Fruit fly (Drosophila melanogaster): ENCODE results near the gene Prosbeta4.

The Prosbeta4 gene

DNA sequence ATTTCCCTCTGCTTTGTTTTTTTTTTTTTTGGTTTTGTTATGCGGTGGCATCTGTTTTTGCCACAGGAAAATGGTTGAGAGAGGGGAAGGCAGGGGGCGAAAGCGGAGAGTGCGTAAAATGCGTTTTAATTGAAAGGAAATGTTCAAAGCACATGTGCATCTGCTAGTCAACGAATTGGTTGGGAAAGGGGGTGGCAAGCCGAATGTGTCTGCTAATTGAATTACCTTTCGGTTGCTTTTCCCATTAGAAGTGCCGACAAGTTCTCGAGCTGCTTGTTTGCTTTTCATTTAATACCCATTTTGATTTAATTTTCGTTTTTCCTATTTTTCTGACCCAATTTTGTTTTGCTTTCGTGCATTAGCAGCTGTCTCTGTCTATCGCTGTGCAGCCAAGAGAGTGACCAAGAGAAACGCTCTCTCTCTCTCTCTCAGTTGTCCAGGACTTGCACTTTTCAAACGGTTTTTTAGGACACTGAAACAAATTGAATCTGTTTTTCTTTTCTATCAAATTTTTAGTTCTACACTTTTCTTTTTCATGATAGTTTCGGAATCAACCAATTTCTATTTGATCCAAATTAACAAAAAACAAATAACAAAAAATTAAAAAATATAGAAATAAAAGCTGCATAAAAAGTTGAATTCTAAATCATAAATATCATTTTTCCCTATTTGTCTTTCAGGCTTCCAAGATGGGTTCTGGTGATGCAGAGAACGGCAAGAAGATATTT lies 13.3 kb downstream of the Prosbeta4 start (continued):
- TF ChIP-seq psq (GFP tag; optimal IDR thresholded peaks at IDR 0.05) (no peak), croc (GFP tag; conservative IDR thresholded peaks at IDR 0.05) (no peak)

DNA sequence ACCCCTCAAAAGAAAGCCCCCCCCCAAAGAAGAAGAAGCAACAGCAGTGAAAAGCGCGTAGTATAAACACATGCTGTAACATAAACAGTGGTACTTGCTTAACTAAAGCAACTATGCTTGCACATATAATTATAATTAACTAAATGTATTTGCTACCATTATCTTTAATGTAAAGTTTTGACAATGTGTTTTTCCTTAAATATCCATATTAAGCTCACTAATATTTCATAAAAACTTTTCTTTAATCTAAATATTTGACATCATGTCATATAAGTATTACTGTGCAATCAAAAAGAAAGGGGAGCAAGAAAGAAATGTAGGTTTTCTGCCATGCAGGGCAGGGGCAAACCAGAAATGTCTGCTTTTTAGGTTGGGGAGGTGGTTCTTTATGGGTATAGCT lies 15.2 kb downstream of the Prosbeta4 start:
- TF ChIP-seq CG4404 (GFP tag; IDR thresholded peaks at IDR 0.05) (no peak), CG11696 (GFP tag; IDR thresholded peaks at IDR 0.05) (0 out of 2 replicates have a peak, but pooled peaks have one; percentile 10), CG3163 (GFP tag; optimal IDR thresholded peaks at IDR 0.05) (no peak), Xrp1 (GFP tag; IDR thresholded peaks at IDR 0.05) (peak; percentile 39; the same call in 1 of the 2 replicates), prd (optimal IDR thresholded peaks at IDR 0.05) (no peak), prd (GFP tag; IDR thresholded peaks at IDR 0.05) (peak; percentile 44; the same call in 1 of the 3 replicates), CG6854 (GFP tag; optimal IDR thresholded peaks at IDR 0.05) (no peak), CG15696 (tag; optimal IDR thresholded peaks at IDR 0.05) (no peak), fd64A (GFP tag; optimal IDR thresholded peaks at IDR 0.05) (no peak), repo (GFP tag; optimal IDR thresholded peaks at IDR 0.05) (no peak), chif (GFP tag; optimal IDR thresholded peaks at IDR 0.05) (no peak), exex (tag; optimal IDR thresholded peaks at IDR 0.05) (no peak), Nf-YC (tag; optimal IDR thresholded peaks at IDR 0.05) (peak; percentile 19), CG13624 (GFP tag; optimal IDR thresholded peaks at IDR 0.05) (no peak), crol (GFP tag; IDR thresholded peaks at IDR 0.05) (peak; percentile 81), scrt (GFP tag; optimal IDR thresholded peaks at IDR 0.05) (peak; percentile 40), CG16779 (GFP tag; IDR thresholded peaks at IDR 0.05) (no peak), Neu2 (GFP tag; optimal IDR thresholded peaks at IDR 0.05; ENCODE audit: borderline replicate concordance) (no peak), zf30C (GFP tag; optimal IDR thresholded peaks at IDR 0.05) (no peak), CkIIα-i1 (GFP tag; IDR thresholded peaks at IDR 0.05) (no peak), Nf-YA (GFP tag; IDR thresholded peaks at IDR 0.05) (no peak), NfI (GFP tag; optimal IDR thresholded peaks at IDR 0.05) (no peak), CG32767 (GFP tag; IDR thresholded peaks at IDR 0.05) (no peak), CG12155 (GFP tag; optimal IDR thresholded peaks at IDR 0.05) (no peak), tap (tag; optimal IDR thresholded peaks at IDR 0.05) (peak; percentile 54), CG3281 (GFP tag; optimal IDR thresholded peaks at IDR 0.05) (peak; percentile 53), Pdp1 (GFP tag; optimal IDR thresholded peaks at IDR 0.05) (no peak), CG34422 (GFP tag; IDR thresholded peaks at IDR 0.05) (0 out of 3 replicates have a peak, but pooled peaks have one; percentile 34), CG9609 (GFP tag; optimal IDR thresholded peaks at IDR 0.05) (no peak), CG10654 (GFP tag; optimal IDR thresholded peaks at IDR 0.05) (peak; percentile 11), cas (GFP tag; IDR thresholded peaks at IDR 0.05) (no peak), Atf3 (GFP tag; optimal IDR thresholded peaks at IDR 0.05) (no peak), CG17829 (tag; optimal IDR thresholded peaks at IDR 0.05) (no peak), tgo (GFP tag; IDR thresholded peaks at IDR 0.05) (no peak), CG7372 (GFP tag; IDR thresholded peaks at IDR 0.05) (peak; percentile 13; the same call in 1 of the 2 replicates), CG2678 (tag; optimal IDR thresholded peaks at IDR 0.05) (peak; percentile 70), gem (tag; optimal IDR thresholded peaks at IDR 0.05) (peak; percentile 37), Drgx (GFP tag; IDR thresholded peaks at IDR 0.05) (0 out of 2 replicates have a peak, but pooled peaks have one; percentile 8), CG18599 (GFP tag; optimal IDR thresholded peaks at IDR 0.05) (peak; percentile 72), pan (optimal IDR thresholded peaks at IDR 0.05) (no peak), pan (GFP tag; optimal IDR thresholded peaks at IDR 0.05 in 1 of 2, IDR thresholded peaks at IDR 0.05 in 1 of 2) (peak in 1 of 2 experiments; percentile 63), Mad (GFP tag; optimal IDR thresholded peaks at IDR 0.05) (no peak), emc (GFP tag; optimal IDR thresholded peaks at IDR 0.05) (no peak), CG12942 (GFP tag; optimal IDR thresholded peaks at IDR 0.05) (no peak), CG13296 (GFP tag; optimal IDR thresholded peaks at IDR 0.05) (peak; percentile 30), fd96Cb (tag; optimal IDR thresholded peaks at IDR 0.05) (peak; percentile 16), CG17328 (GFP tag; IDR thresholded peaks at IDR 0.05) (no peak)

Data from whole organism, embryonic.